Worm (Caenorhabditis elegans) whole organism, L3 larva: ENCODE measurements around the gene srx-131.

ENCODE experiments used
- ceh-28 ChIP-seq: fragments of 150-350 bp; optimal IDR thresholded peaks from 2 replicates; lab custom pipeline; 2014; ENCODE audit warnings: missing biosample characterization, missing genetic modification reagents, missing genetic modification characterization
- unc-62 ChIP-seq: fragments of 150-350 bp; sonication (generic microtip); optimal IDR thresholded peaks from 4 replicates; lab custom pipeline; 2014; ENCODE audit warnings: missing biosample characterization, missing genetic modification reagents, missing genetic modification characterization
- ztf-11 ChIP-seq: fragments of 150-350 bp; optimal IDR thresholded peaks from 2 replicates; lab custom pipeline; 2014; ENCODE audit warnings: missing biosample characterization, missing genetic modification characterization

- TF ChIP-seq ceh-28 (tag; lab: Kevin White, UChicago), result no peak
- TF ChIP-seq unc-62 (GFP tag; lab: Kevin White, UChicago), result no peak
- TF ChIP-seq ztf-11 (tag; lab: Kevin White, UChicago), result no peak
Observed at ce11 chrV:13872895-13873294, 27.7 kb downstream of the srx-131 start, which contains the start of gene cpt-5.
